Worm (Caenorhabditis elegans): ENCODE results near the gene Y39G8B.2.

ce11 chrII:14006210-14006609 lies 30.2 kb upstream of the Y39G8B.2 start, which contains the start of gene F01D5.6:
- TF ChIP-seq dve-1 (tag; optimal IDR thresholded peaks at IDR 0.05) (no peak), fax-1 (tag; optimal IDR thresholded peaks at IDR 0.05) (no peak), odd-2 (tag; optimal IDR thresholded peaks at IDR 0.05) (no peak), rnt-1 (tag; optimal IDR thresholded peaks at IDR 0.05) (no peak), F13H6.1 (tag; optimal IDR thresholded peaks at IDR 0.05) (no peak), T23F11.4 (GFP tag; optimal IDR thresholded peaks at IDR 0.05) (no peak), nhr-11 (tag; optimal IDR thresholded peaks at IDR 0.05) (no peak), ceh-45 (GFP tag; IDR thresholded peaks at IDR 0.05) (no peak), zip-5 (tag; optimal IDR thresholded peaks at IDR 0.05) (no peak), hlh-30 (tag; optimal IDR thresholded peaks at IDR 0.05; ENCODE audit: insufficient read depth) (no peak)
